Comparison of ENCODE assay signal across 5 fruit fly cellular contexts in genomic region chr3R:29074001-29074609, dm6.
TF ChIP-seq lines count a peak whose summit lies in the region.

No protein-coding gene starts in this region.

- no peak for TF ChIP-seq CTCF in whole organism, embryonic (GFP tag; optimal IDR thresholded peaks at IDR 0.05; lab: Kevin White, UChicago)

TF ChIP-seq in whole organism, adult, 20 proteins besides CTCF, POLR2A, EP300 and RAD21:
- no peak for TF ChIP-seq Clk (GFP tag; optimal IDR thresholded peaks at IDR 0.05; lab: Kevin White, UChicago)
- no peak for TF ChIP-seq Hr96 (GFP tag; optimal IDR thresholded peaks at IDR 0.05; lab: Kevin White, UChicago)
- peak; percentile 37 for TF ChIP-seq Crg-1 (GFP tag; optimal IDR thresholded peaks at IDR 0.05; lab: Kevin White, UChicago)
- TF ChIP-seq bab1 (GFP tag; optimal IDR thresholded peaks at IDR 0.05; lab: Kevin White, UChicago): no peak
- peak; percentile 22 for TF ChIP-seq kay (GFP tag; lab: Kevin White, UChicago; ENCODE audit: borderline replicate concordance)
- TF ChIP-seq CG11617 (GFP tag; optimal IDR thresholded peaks at IDR 0.05; lab: Kevin White, UChicago): peak; percentile 2
- TF ChIP-seq CG12768 (GFP tag; optimal IDR thresholded peaks at IDR 0.05; lab: Kevin White, UChicago): peak; percentile 67
- peak; percentile 8 for TF ChIP-seq pad (GFP tag; optimal IDR thresholded peaks at IDR 0.05; lab: Kevin White, UChicago)
- peak; percentile 33 for TF ChIP-seq CG33017 (tag; optimal IDR thresholded peaks at IDR 0.05; lab: Kevin White, UChicago)
- peak; percentile 45 for TF ChIP-seq tj (GFP tag; optimal IDR thresholded peaks at IDR 0.05; lab: Kevin White, UChicago)
- TF ChIP-seq CG7101 (tag; optimal IDR thresholded peaks at IDR 0.05; lab: Kevin White, UChicago): peak; percentile 27
- peak; percentile 36 for TF ChIP-seq CG7045 (GFP tag; optimal IDR thresholded peaks at IDR 0.05; lab: Kevin White, UChicago)
- peak; percentile 53 for TF ChIP-seq toe (GFP tag; optimal IDR thresholded peaks at IDR 0.05; lab: Kevin White, UChicago)
- TF ChIP-seq Mnt (GFP tag; optimal IDR thresholded peaks at IDR 0.05; lab: Kevin White, UChicago): peak; percentile 12

TF ChIP-seq in whole organism, embryonic, 481 proteins besides CTCF, POLR2A, EP300 and RAD21 (continues in another document):
- no peak for TF ChIP-seq Neu2 (GFP tag; optimal IDR thresholded peaks at IDR 0.05; lab: Kevin White, UChicago; ENCODE audit: borderline replicate concordance)
- TF ChIP-seq CG3726 (GFP tag; IDR thresholded peaks at IDR 0.05; lab: Robert Waterston, UW): no peak
- peak in 1 of 2 experiments; percentile 10 for TF ChIP-seq bsh (GFP tag; optimal IDR thresholded peaks at IDR 0.05; lab: Kevin White, UChicago)
- peak; percentile 13 for TF ChIP-seq Vsx1 (GFP tag; optimal IDR thresholded peaks at IDR 0.05; lab: Kevin White, UChicago)
- peak; percentile 14; the same call in 1 of the 2 replicates for TF ChIP-seq rib (GFP tag; IDR thresholded peaks at IDR 0.05; lab: Robert Waterston, UW)
- peak; percentile 38 for TF ChIP-seq CG34376 (GFP tag; optimal IDR thresholded peaks at IDR 0.05; lab: Kevin White, UChicago)
- no peak for TF ChIP-seq CG7372 (GFP tag; IDR thresholded peaks at IDR 0.05; lab: Robert Waterston, UW)
- TF ChIP-seq twi (tag; optimal IDR thresholded peaks at IDR 0.05; lab: Kevin White, UChicago): peak; percentile 35
- TF ChIP-seq gcm (GFP tag; optimal IDR thresholded peaks at IDR 0.05; lab: Kevin White, UChicago): peak; percentile 2
- TF ChIP-seq cad (GFP tag; optimal IDR thresholded peaks at IDR 0.05; lab: Kevin White, UChicago): peak; percentile 63
- TF ChIP-seq exex (tag; optimal IDR thresholded peaks at IDR 0.05; lab: Kevin White, UChicago): no peak
- TF ChIP-seq CG2129 (GFP tag; IDR thresholded peaks at IDR 0.05; lab: Robert Waterston, UW; ENCODE audit: partially characterized antibody): no peak
- peak; percentile 75 for TF ChIP-seq crol (GFP tag; IDR thresholded peaks at IDR 0.05; lab: Robert Waterston, UW)
- peak in 1 of 2 experiments; percentile 6 for TF ChIP-seq Hr78 (GFP tag; optimal IDR thresholded peaks at IDR 0.05; lab: Kevin White, UChicago)
- no peak for TF ChIP-seq CG5953 (GFP tag; IDR thresholded peaks at IDR 0.05; lab: Robert Waterston, UW)
- TF ChIP-seq PHDP (tag; optimal IDR thresholded peaks at IDR 0.05; lab: Kevin White, UChicago): peak; percentile 14
- no peak for TF ChIP-seq emc (GFP tag; optimal IDR thresholded peaks at IDR 0.05; lab: Kevin White, UChicago)
- TF ChIP-seq MTF-1 (GFP tag; optimal IDR thresholded peaks at IDR 0.05; lab: Kevin White, UChicago; ENCODE audit: borderline replicate concordance): peak; percentile 0
- peak in 1 of 2 experiments; percentile 20 for TF ChIP-seq insv (GFP tag; optimal IDR thresholded peaks at IDR 0.05; lab: Kevin White, UChicago)

TF ChIP-seq in whole organism, prepupa, 60 proteins besides CTCF, POLR2A, EP300 and RAD21 (continues in another document):
- TF ChIP-seq CG3032 (tag; optimal IDR thresholded peaks at IDR 0.05; lab: Kevin White, UChicago) (peak; percentile 25), vri (GFP tag; optimal IDR thresholded peaks at IDR 0.05; lab: Kevin White, UChicago) (peak; percentile 66), dsx (GFP tag; optimal IDR thresholded peaks at IDR 0.05; lab: Kevin White, UChicago; ENCODE audit: poor library complexity, severe bottlenecking) (peak; percentile 57), fd59A (GFP tag; optimal IDR thresholded peaks at IDR 0.05; lab: Kevin White, UChicago) (no peak), CG15336 (GFP tag; IDR thresholded peaks at IDR 0.05; lab: Robert Waterston, UW) (peak; percentile 35; the same call in 1 of the 2 replicates), CG6163 (GFP tag; IDR thresholded peaks at IDR 0.05; lab: Robert Waterston, UW) (0 out of 3 replicates have a peak, but pooled peaks have one; percentile 29), Ets96B (tag; optimal IDR thresholded peaks at IDR 0.05; lab: Kevin White, UChicago) (no peak), Eip75B (GFP tag; optimal IDR thresholded peaks at IDR 0.05; lab: Kevin White, UChicago) (no peak), eg (GFP tag; IDR thresholded peaks at IDR 0.05; lab: Robert Waterston, UW) (0 out of 3 replicates have a peak, but pooled peaks have one; percentile 45), CG6854 (GFP tag; optimal IDR thresholded peaks at IDR 0.05; lab: Kevin White, UChicago) (peak; percentile 68), svp (GFP tag; lab: Kevin White, UChicago) (peak; percentile 95), salr (GFP tag; optimal IDR thresholded peaks at IDR 0.05; lab: Kevin White, UChicago) (peak in 1 of 2 experiments; percentile 45), CG10669 (GFP tag; optimal IDR thresholded peaks at IDR 0.05; lab: Kevin White, UChicago) (peak; percentile 19), Gug (GFP tag; IDR thresholded peaks at IDR 0.05; lab: Robert Waterston, UW) (no peak), cyc (GFP tag; optimal IDR thresholded peaks at IDR 0.05; lab: Kevin White, UChicago) (no peak), CG34406 (GFP tag; optimal IDR thresholded peaks at IDR 0.05; lab: Kevin White, UChicago) (no peak), Sox15 (GFP tag; optimal IDR thresholded peaks at IDR 0.05; lab: Kevin White, UChicago) (no peak), dac (GFP tag; optimal IDR thresholded peaks at IDR 0.05; lab: Kevin White, UChicago) (no peak), OdsH (GFP tag; optimal IDR thresholded peaks at IDR 0.05; lab: Kevin White, UChicago) (no peak), CG32006 (GFP tag; optimal IDR thresholded peaks at IDR 0.05; lab: Kevin White, UChicago) (no peak)

TF ChIP-seq in whole organism, pupa, 21 proteins besides CTCF, POLR2A, EP300 and RAD21:
- TF ChIP-seq CG8159 (tag; optimal IDR thresholded peaks at IDR 0.05; lab: Kevin White, UChicago): peak; percentile 7
- TF ChIP-seq CG14655 (GFP tag; optimal IDR thresholded peaks at IDR 0.05; lab: Kevin White, UChicago): peak; percentile 19
- no peak for TF ChIP-seq Pif1A (GFP tag; optimal IDR thresholded peaks at IDR 0.05; lab: Kevin White, UChicago)
- no peak for TF ChIP-seq CG17806 (tag; optimal IDR thresholded peaks at IDR 0.05; lab: Kevin White, UChicago)
- TF ChIP-seq Pif1B (GFP tag; optimal IDR thresholded peaks at IDR 0.05; lab: Kevin White, UChicago): peak; percentile 43
- TF ChIP-seq gl (tag; optimal IDR thresholded peaks at IDR 0.05; lab: Kevin White, UChicago): peak; percentile 48
- TF ChIP-seq CG15710 (tag; optimal IDR thresholded peaks at IDR 0.05; lab: Kevin White, UChicago): peak; percentile 22
- no peak for TF ChIP-seq CG10348 (GFP tag; IDR thresholded peaks at IDR 0.05; lab: Robert Waterston, UW)
- TF ChIP-seq CG32121 (GFP tag; IDR thresholded peaks at IDR 0.05; lab: Robert Waterston, UW): peak; percentile 45; the same call in 1 of the 2 replicates
- TF ChIP-seq Ets98B (GFP tag; IDR thresholded peaks at IDR 0.05; lab: Robert Waterston, UW): peak; percentile 48; the same call in 1 of the 2 replicates
- no peak for TF ChIP-seq CG12605 (GFP tag; IDR thresholded peaks at IDR 0.05; lab: Robert Waterston, UW)
- TF ChIP-seq CG13204 (GFP tag; optimal IDR thresholded peaks at IDR 0.05; lab: Kevin White, UChicago): peak; percentile 46
- peak; percentile 41 for TF ChIP-seq Snoo (tag; optimal IDR thresholded peaks at IDR 0.05; lab: Kevin White, UChicago)
- TF ChIP-seq CG34367 (tag; optimal IDR thresholded peaks at IDR 0.05; lab: Kevin White, UChicago): peak; percentile 5
- TF ChIP-seq CG8301 (tag; optimal IDR thresholded peaks at IDR 0.05; lab: Kevin White, UChicago): peak; percentile 6
- TF ChIP-seq CG4496 (GFP tag; IDR thresholded peaks at IDR 0.05; lab: Robert Waterston, UW): no peak
- peak; percentile 90 for TF ChIP-seq EcR (GFP tag; optimal IDR thresholded peaks at IDR 0.05; lab: Kevin White, UChicago)
- no peak for TF ChIP-seq rn (GFP tag; IDR thresholded peaks at IDR 0.05; lab: Robert Waterston, UW)
- no peak for TF ChIP-seq fd96Ca (GFP tag; IDR thresholded peaks at IDR 0.05; lab: Robert Waterston, UW)
- no peak for TF ChIP-seq CG9948 (tag; optimal IDR thresholded peaks at IDR 0.05; lab: Kevin White, UChicago)
- TF ChIP-seq D1 (tag; optimal IDR thresholded peaks at IDR 0.05; lab: Kevin White, UChicago): no peak
TF ChIP-seq in whole organism, pupa: peak in this region for 12.

TF ChIP-seq in whole organism, wandering third instar larva, 38 proteins besides CTCF, POLR2A, EP300 and RAD21 (continues in another document):
- TF ChIP-seq dl (GFP tag; optimal IDR thresholded peaks at IDR 0.05; lab: Kevin White, UChicago; ENCODE audit: insufficient read depth in 1 of 2, partially characterized antibody in 2 of 2) (peak; percentile 33 to 68), h (GFP tag; optimal IDR thresholded peaks at IDR 0.05; lab: Kevin White, UChicago) (peak; percentile 36), jim (GFP tag; optimal IDR thresholded peaks at IDR 0.05; lab: Kevin White, UChicago) (no peak), HLH106 (tag; optimal IDR thresholded peaks at IDR 0.05; lab: Kevin White, UChicago) (peak; percentile 8), dsf (GFP tag; optimal IDR thresholded peaks at IDR 0.05; lab: Kevin White, UChicago; ENCODE audit: borderline replicate concordance) (no peak), Mio (GFP tag; optimal IDR thresholded peaks at IDR 0.05; lab: Kevin White, UChicago) (no peak), sv (GFP tag; optimal IDR thresholded peaks at IDR 0.05; lab: Kevin White, UChicago) (no peak), Jra (GFP tag; optimal IDR thresholded peaks at IDR 0.05; lab: Kevin White, UChicago) (peak; percentile 18), usp (GFP tag; optimal IDR thresholded peaks at IDR 0.05; lab: Kevin White, UChicago) (no peak), dmrt93B (GFP tag; optimal IDR thresholded peaks at IDR 0.05; lab: Kevin White, UChicago) (no peak), rgr (GFP tag; optimal IDR thresholded peaks at IDR 0.05; lab: Kevin White, UChicago) (peak; percentile 23), Hr78 (GFP tag; optimal IDR thresholded peaks at IDR 0.05; lab: Kevin White, UChicago) (no peak), CG9705 (GFP tag; optimal IDR thresholded peaks at IDR 0.05; lab: Kevin White, UChicago) (no peak), Rel (GFP tag; optimal IDR thresholded peaks at IDR 0.05; lab: Kevin White, UChicago) (no peak), Rel (tag; optimal IDR thresholded peaks at IDR 0.05; lab: Kevin White, UChicago) (peak; percentile 40), psq (GFP tag; optimal IDR thresholded peaks at IDR 0.05; lab: Kevin White, UChicago) (peak; percentile 83), Dfd (GFP tag; optimal IDR thresholded peaks at IDR 0.05; lab: Kevin White, UChicago) (no peak), GATAd (GFP tag; optimal IDR thresholded peaks at IDR 0.05; lab: Kevin White, UChicago) (no peak), Hnf4 (GFP tag; optimal IDR thresholded peaks at IDR 0.05; lab: Kevin White, UChicago) (peak; percentile 65), Hr83 (GFP tag; optimal IDR thresholded peaks at IDR 0.05; lab: Kevin White, UChicago; ENCODE audit: poor library complexity, severe bottlenecking) (peak; percentile 26), N (GFP tag; optimal IDR thresholded peaks at IDR 0.05; lab: Kevin White, UChicago) (no peak), sage (GFP tag; optimal IDR thresholded peaks at IDR 0.05; lab: Kevin White, UChicago) (no peak), OdsH (GFP tag; optimal IDR thresholded peaks at IDR 0.05; lab: Kevin White, UChicago) (peak; percentile 9), foxo (GFP tag; optimal IDR thresholded peaks at IDR 0.05; lab: Kevin White, UChicago) (no peak), pan (optimal IDR thresholded peaks at IDR 0.05; lab: Kevin White, UChicago) (no peak)
